Worm (Caenorhabditis elegans): ENCODE data around the gene C29F9.8.

- no peak for TF ChIP-seq lin-13 (tag; optimal IDR thresholded peaks at IDR 0.05)
- TF ChIP-seq unc-62 (GFP tag; optimal IDR thresholded peaks at IDR 0.05): no peak
- TF ChIP-seq sptf-1 (tag; optimal IDR thresholded peaks at IDR 0.05): no peak
- TF ChIP-seq lsy-2 (tag; optimal IDR thresholded peaks at IDR 0.05): no peak
- TF ChIP-seq elt-3 (tag; optimal IDR thresholded peaks at IDR 0.05): no peak
- no peak for TF ChIP-seq nhr-2 (tag; optimal IDR thresholded peaks at IDR 0.05)
- TF ChIP-seq pha-4 (tag; optimal IDR thresholded peaks at IDR 0.05): no peak
- TF ChIP-seq unc-39 (tag; optimal IDR thresholded peaks at IDR 0.05): no peak
- no peak for TF ChIP-seq cnd-1 (tag; optimal IDR thresholded peaks at IDR 0.05)
- TF ChIP-seq nhr-237 (tag; optimal IDR thresholded peaks at IDR 0.05): no peak
- no peak for TF ChIP-seq mls-2 (tag; optimal IDR thresholded peaks at IDR 0.05)
- TF ChIP-seq hlh-1 (tag; optimal IDR thresholded peaks at IDR 0.05): no peak
- no peak for TF ChIP-seq sem-2 (GFP tag; optimal IDR thresholded peaks at IDR 0.05)
- no peak for TF ChIP-seq mab-5 (tag; optimal IDR thresholded peaks at IDR 0.05)
Measured at ce11 chrIII:92247-92646, 4.7 kb downstream of the C29F9.8 start.

Data from whole organism, mixed stage, embryonic.